Fruit fly (Drosophila melanogaster) S2 (cell line): ENCODE measurements around the gene Usp47.

Experiments
- CG8478 ChIP-seq: fragments of >200 bp; optimal IDR thresholded peaks from 2 replicates; lab custom pipeline; 2018
- CTCF ChIP-seq, 2 experiments: fragments of >200 bp; optimal IDR thresholded peaks; 2 replicates each; lab custom pipeline; 2018

DNA sequence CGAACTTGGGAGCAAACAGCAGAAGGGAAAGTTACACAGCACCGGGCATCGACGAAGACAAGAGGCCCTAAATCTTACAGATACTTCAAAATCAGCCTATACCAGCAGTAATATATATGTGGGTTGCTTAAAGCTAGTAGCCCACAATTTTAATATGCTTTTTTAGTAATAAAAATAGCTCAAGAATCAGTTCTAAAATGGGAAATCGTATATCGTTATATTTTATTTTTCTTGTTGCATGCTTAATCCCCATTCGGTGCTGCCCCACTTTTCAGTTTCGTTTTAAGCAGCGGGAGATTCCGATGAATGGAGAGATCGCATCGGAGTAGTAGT lies 55.3 kb downstream of the Usp47 start:
- TF ChIP-seq CTCF (optimal IDR thresholded peaks at IDR 0.05; lab: Kevin White, UChicago) (no peak), CG8478 (lab: Kevin White, UChicago) (no peak)
